Fruit fly (Drosophila melanogaster) whole organism, embryonic: Measurements from ENCODE around the gene CG7530.

ENCODE experiments used
- ATbp ChIP-seq: fragments of 200-800 bp; sonication (Bioruptor generic); optimal IDR thresholded peaks from 2 replicates; lab custom pipeline; 2017; ENCODE audit warnings: missing biosample characterization, mild to moderate bottlenecking, missing genetic modification characterization, missing genetic modification reagents
- Atf6 ChIP-seq: fragments of 200-800 bp; sonication (Bioruptor generic); IDR thresholded peaks from 2 replicates; pipeline ENCODE4 v1.3.6; 2022; ENCODE audit warnings: missing biosample characterization, missing genetic modification characterization
- Bdp1 ChIP-seq: fragments of 200-800 bp; sonication (Bioruptor generic); optimal IDR thresholded peaks from 3 replicates; lab custom pipeline; 2016; ENCODE audit warnings: missing biosample characterization, missing genetic modification characterization
- CG10462 ChIP-seq: fragments of 200-800 bp; sonication (Bioruptor generic); optimal IDR thresholded peaks from 2 replicates; lab custom pipeline; 2016; ENCODE audit warnings: missing biosample characterization, missing genetic modification characterization
- CG12659 ChIP-seq: fragments of 200-800 bp; sonication (Bioruptor generic); optimal IDR thresholded peaks from 3 replicates; lab custom pipeline; 2017; ENCODE audit warnings: mild to moderate bottlenecking, missing biosample characterization, missing genetic modification reagents, missing genetic modification characterization
- CG14965 ChIP-seq: fragments of 200-800 bp; sonication (Bioruptor generic); optimal IDR thresholded peaks from 2 replicates; lab custom pipeline; 2016; ENCODE audit warnings: missing biosample characterization, missing genetic modification characterization, borderline replicate concordance
- CG15696 ChIP-seq: fragments of 200-800 bp; sonication (Bioruptor generic); optimal IDR thresholded peaks from 2 replicates; lab custom pipeline; 2019; ENCODE audit warnings: missing biosample characterization, mild to moderate bottlenecking, missing genetic modification characterization, moderate library complexity
- CG17186 ChIP-seq: fragments of 200-800 bp; sonication (Bioruptor generic); optimal IDR thresholded peaks from 3 replicates; lab custom pipeline; 2017; ENCODE audit warnings: missing biosample characterization, missing genetic modification reagents, missing genetic modification characterization
- CG17912 ChIP-seq: fragments of 200-800 bp; sonication (Bioruptor generic); optimal IDR thresholded peaks from 2 replicates; lab custom pipeline; 2018; ENCODE audit warnings: missing biosample characterization, mild to moderate bottlenecking, missing genetic modification characterization
- CG31365 ChIP-seq: fragments of 200-800 bp; sonication (Bioruptor generic); optimal IDR thresholded peaks from 2 replicates; lab custom pipeline; 2018; ENCODE audit warnings: missing biosample characterization, mild to moderate bottlenecking, missing genetic modification characterization
- CG32532 ChIP-seq: fragments of 200-800 bp; sonication (Bioruptor generic); IDR thresholded peaks from 2 replicates; pipeline ENCODE4 v1.3.6; 2022; ENCODE audit warnings: missing biosample characterization, missing genetic modification characterization
- CG3838 ChIP-seq: fragments of 200-800 bp; sonication (Bioruptor generic); optimal IDR thresholded peaks from 3 replicates; lab custom pipeline; 2016; ENCODE audit warnings: missing biosample characterization, missing genetic modification characterization
- CG6654 ChIP-seq: fragments of 200-800 bp; sonication (Bioruptor generic); optimal IDR thresholded peaks from 2 replicates; lab custom pipeline; 2017; ENCODE audit warnings: missing biosample characterization, mild to moderate bottlenecking, missing genetic modification characterization
- CG7372 ChIP-seq: fragments of 200-800 bp; sonication (Bioruptor generic); IDR thresholded peaks from 2 replicates; pipeline ENCODE4 v1.3.6; 2022; ENCODE audit warnings: missing biosample characterization, missing genetic modification characterization
- CG8089 ChIP-seq: fragments of 200-800 bp; sonication (Bioruptor generic); optimal IDR thresholded peaks from 3 replicates; lab custom pipeline; 2016; ENCODE audit warnings: missing biosample characterization, missing genetic modification characterization
- CoRest ChIP-seq: fragments of 200-800 bp; sonication (Bioruptor generic); optimal IDR thresholded peaks from 3 replicates; lab custom pipeline; 2018; ENCODE audit warnings: missing biosample characterization, mild to moderate bottlenecking, missing genetic modification characterization, moderate library complexity
- Dbx ChIP-seq: fragments of 200-800 bp; sonication (Bioruptor generic); IDR thresholded peaks from 3 replicates; pipeline ENCODE4 v1.3.6; 2022; ENCODE audit warnings: missing biosample characterization, missing genetic modification characterization
- Dfd ChIP-seq, 2 experiments: fragments of >200 bp; optimal IDR thresholded peaks; 2 replicates each; lab custom pipeline; 2017; ENCODE audit warnings: missing biosample characterization in 2 of 2, missing genetic modification characterization in 2 of 2
- Dref ChIP-seq: fragments of 200-800 bp; sonication (Bioruptor generic); IDR thresholded peaks from 2 replicates; pipeline ENCODE4 v1.3.6; 2022; ENCODE audit warnings: missing biosample characterization, missing genetic modification characterization
- H15 ChIP-seq: fragments of 200-800 bp; sonication (Bioruptor generic); IDR thresholded peaks from 3 replicates; pipeline ENCODE4 v1.3.6; 2022; ENCODE audit warnings: missing biosample characterization, missing genetic modification characterization
- HLH54F ChIP-seq: fragments of 200-800 bp; sonication (Bioruptor generic); optimal IDR thresholded peaks from 3 replicates; lab custom pipeline; 2016; ENCODE audit warnings: missing biosample characterization, missing genetic modification characterization
- HmgZ ChIP-seq: fragments of 200-800 bp; sonication (Bioruptor generic); optimal IDR thresholded peaks from 2 replicates; lab custom pipeline; 2018; ENCODE audit warnings: missing biosample characterization, mild to moderate bottlenecking, missing genetic modification characterization
- Hr51 ChIP-seq, 2 experiments: fragments of 200-800 bp; sonication (Bioruptor generic); optimal IDR thresholded peaks; 2 replicates in 1 of 2; 3 replicates in 1 of 2; lab custom pipeline; 2016 to 2018; ENCODE audit warnings: missing biosample characterization in 2 of 2, missing genetic modification characterization in 2 of 2, mild to moderate bottlenecking in 1 of 2, moderate library complexity in 1 of 2
- Hr78 ChIP-seq, 2 experiments: fragments of 200-800 bp in 1 of 2; fragments of >200 bp in 1 of 2; sonication (Bioruptor generic) in 1 of 2; optimal IDR thresholded peaks; 2 replicates each; lab custom pipeline; 2017 to 2019; ENCODE audit warnings: missing biosample characterization in 2 of 2, missing genetic modification characterization in 2 of 2, mild to moderate bottlenecking in 1 of 2, moderate library complexity in 1 of 2
- Lpt ChIP-seq: fragments of >200 bp; optimal IDR thresholded peaks from 2 replicates; lab custom pipeline; 2018; ENCODE audit warnings: missing biosample characterization, missing genetic modification characterization
- MESR4 ChIP-seq: fragments of 200-800 bp; sonication (Bioruptor generic); optimal IDR thresholded peaks from 2 replicates; lab custom pipeline; 2018; ENCODE audit warnings: missing biosample characterization, mild to moderate bottlenecking, missing genetic modification characterization, moderate library complexity
- TFAM ChIP-seq: fragments of 200-800 bp; sonication (Bioruptor generic); optimal IDR thresholded peaks from 2 replicates; lab custom pipeline; 2017; ENCODE audit warnings: missing biosample characterization, missing genetic modification characterization, inconsistent platforms
- Tbp ChIP-seq: fragments of >200 bp; optimal IDR thresholded peaks from 2 replicates; lab custom pipeline; 2018; ENCODE audit warnings: missing biosample characterization, missing genetic modification characterization
- ase ChIP-seq: fragments of 200-800 bp; sonication (Bioruptor generic); IDR thresholded peaks from 3 replicates; pipeline ENCODE4 v1.3.6; 2022; ENCODE audit warnings: missing biosample characterization, missing genetic modification characterization
- bsh ChIP-seq, 2 experiments: fragments of 200-800 bp; sonication (Bioruptor generic); optimal IDR thresholded peaks; 2 replicates each; lab custom pipeline; 2017 to 2018; ENCODE audit warnings: mild to moderate bottlenecking in 2 of 2, missing biosample characterization in 2 of 2, missing genetic modification characterization in 2 of 2, moderate library complexity in 1 of 2
- eve ChIP-seq, 2 experiments: fragments of >200 bp; optimal IDR thresholded peaks; 2 replicates each; lab custom pipeline; 2017; ENCODE audit warnings: missing biosample characterization in 2 of 2, missing genetic modification characterization in 2 of 2
- grau ChIP-seq: fragments of 200-800 bp; optimal IDR thresholded peaks from 3 replicates; lab custom pipeline; 2019; ENCODE audit warnings: missing biosample characterization, mild to moderate bottlenecking, missing genetic modification characterization, moderate library complexity
- gsb-n ChIP-seq: fragments of 200-800 bp; sonication (Bioruptor generic); optimal IDR thresholded peaks from 3 replicates; lab custom pipeline; 2018; ENCODE audit warnings: missing biosample characterization, mild to moderate bottlenecking, missing genetic modification characterization
- her ChIP-seq: fragments of 200-800 bp; sonication (Bioruptor generic); optimal IDR thresholded peaks from 2 replicates; lab custom pipeline; 2016; ENCODE audit warnings: missing biosample characterization, missing genetic modification characterization
- kah ChIP-seq: fragments of 200-800 bp; sonication (Bioruptor generic); optimal IDR thresholded peaks from 2 replicates; lab custom pipeline; 2018; ENCODE audit warnings: missing biosample characterization, mild to moderate bottlenecking, missing genetic modification characterization
- nerfin-1 ChIP-seq: fragments of 200-800 bp; sonication (Bioruptor generic); optimal IDR thresholded peaks from 3 replicates; lab custom pipeline; 2019; ENCODE audit warnings: missing biosample characterization, mild to moderate bottlenecking, missing genetic modification characterization, moderate library complexity
- odd ChIP-seq: fragments of 200-800 bp; sonication (Bioruptor generic); optimal IDR thresholded peaks from 2 replicates; lab custom pipeline; 2017; ENCODE audit warnings: missing biosample characterization, mild to moderate bottlenecking, missing genetic modification characterization
- p53 ChIP-seq: fragments of 200-800 bp; sonication (Bioruptor generic); optimal IDR thresholded peaks from 2 replicates; lab custom pipeline; 2016; ENCODE audit warnings: missing biosample characterization, missing genetic modification characterization
- pfk ChIP-seq: fragments of 200-800 bp; sonication (Bioruptor generic); optimal IDR thresholded peaks from 2 replicates; lab custom pipeline; 2018; ENCODE audit warnings: missing biosample characterization, mild to moderate bottlenecking, missing genetic modification characterization, moderate library complexity
- phol ChIP-seq: fragments of 200-800 bp; sonication (Bioruptor generic); optimal IDR thresholded peaks from 3 replicates; lab custom pipeline; 2018; ENCODE audit warnings: missing biosample characterization, mild to moderate bottlenecking, missing genetic modification characterization, moderate library complexity
- salm ChIP-seq: fragments of 200-800 bp; sonication (Bioruptor generic); optimal IDR thresholded peaks from 2 replicates; lab custom pipeline; 2018; ENCODE audit warnings: missing biosample characterization, mild to moderate bottlenecking, missing genetic modification characterization
- sim ChIP-seq: fragments of 200-800 bp; sonication (Bioruptor generic); IDR thresholded peaks from 2 replicates; pipeline ENCODE4 v1.3.6; 2022; ENCODE audit warnings: missing biosample characterization, missing genetic modification characterization
- sima ChIP-seq: fragments of 200-800 bp; sonication (Bioruptor generic); optimal IDR thresholded peaks from 2 replicates; lab custom pipeline; 2016; ENCODE audit warnings: missing biosample characterization, missing genetic modification characterization
- tna ChIP-seq: fragments of 200-800 bp; sonication (Bioruptor generic); IDR thresholded peaks from 2 replicates; pipeline ENCODE4 v1.3.6; 2022; ENCODE audit warnings: missing biosample characterization, missing genetic modification characterization; ENCODE audit not compliant: partially characterized antibody
- vvl ChIP-seq: fragments of 200-800 bp; sonication (Bioruptor generic); IDR thresholded peaks from 2 replicates; pipeline ENCODE4 v1.3.6; 2022; ENCODE audit warnings: missing biosample characterization, missing genetic modification characterization
- zfh1 ChIP-seq: fragments of 200-800 bp; sonication (Bioruptor generic); IDR thresholded peaks from 3 replicates; pipeline ENCODE4 v1.3.6; 2022; ENCODE audit warnings: missing biosample characterization, missing genetic modification characterization

The CG7530 gene

DNA sequence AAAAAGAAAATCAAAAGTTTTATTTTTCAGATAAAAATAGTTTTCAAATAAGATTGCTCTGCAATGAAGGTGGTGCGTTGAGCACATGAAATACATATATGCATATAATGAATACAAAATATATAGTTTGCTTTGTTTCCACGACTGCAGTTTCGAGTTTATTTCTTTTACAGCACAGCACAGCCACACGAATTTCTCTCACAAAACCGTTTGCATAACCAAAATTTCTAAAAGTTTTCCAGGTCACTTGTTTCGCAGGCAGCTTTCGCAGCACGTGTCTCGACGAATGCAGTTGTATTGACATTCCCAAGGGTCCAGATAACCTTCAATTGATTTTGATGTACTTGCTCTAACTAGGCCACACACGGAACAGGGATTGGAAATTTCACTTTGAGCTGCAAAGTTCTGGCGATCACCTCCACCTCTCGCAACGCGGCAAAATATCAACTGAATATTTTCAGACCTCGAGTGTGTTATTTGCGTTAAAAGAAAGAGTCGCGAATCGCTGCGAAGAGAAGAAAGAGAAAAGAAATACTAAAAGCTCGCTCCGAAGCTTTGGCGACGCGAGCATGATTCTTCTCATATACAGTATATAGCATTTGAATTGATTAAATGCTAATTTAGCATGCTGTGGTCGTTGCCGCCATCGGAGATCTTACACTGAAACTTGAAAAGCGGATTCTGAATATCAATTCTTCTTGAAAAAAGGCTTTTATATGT lies at the start of gene CG7530 (continued):
- TF ChIP-seq Hr78 (GFP tag; optimal IDR thresholded peaks at IDR 0.05; lab: Kevin White, UChicago) (peak in 1 of 2 experiments; percentile 3), Tbp (GFP tag; lab: Kevin White, UChicago) (no peak), odd (GFP tag; lab: Kevin White, UChicago) (no peak), zfh1 (GFP tag; lab: Robert Waterston, UW) (0 out of 3 replicates have a peak, but pooled peaks have one; percentile 25)

- no peak for TF ChIP-seq eve (GFP tag; optimal IDR thresholded peaks at IDR 0.05; lab: Kevin White, UChicago)
- 0 out of 2 replicates have a peak, but pooled peaks have one; percentile 9 for TF ChIP-seq vvl (GFP tag; lab: Robert Waterston, UW)
These were observed 49.4 kb upstream of the CG7530 start for dm6 chr3R:14780747-14781146.

dm6 chr3R:14779733-14780278 lies 48.5 kb upstream of the CG7530 start:
- TF ChIP-seq ATbp (peak; percentile 9), phol (peak; percentile 10), CG14965 (GFP tag; lab: Kevin White, UChicago) (no peak), sima (GFP tag; lab: Kevin White, UChicago) (no peak), pfk (GFP tag; lab: Kevin White, UChicago) (no peak), HLH54F (no peak), CG3838 (GFP tag; lab: Kevin White, UChicago) (no peak), sim (no peak), tna (GFP tag; lab: Robert Waterston, UW) (no peak), CG32532 (GFP tag; lab: Robert Waterston, UW) (no peak), Bdp1 (GFP tag; lab: Kevin White, UChicago) (no peak), Atf6 (no peak), MESR4 (no peak), TFAM (GFP tag; lab: Kevin White, UChicago) (no peak), Dref (no peak), Dfd (GFP tag; optimal IDR thresholded peaks at IDR 0.05; lab: Kevin White, UChicago) (no peak), her (GFP tag; lab: Kevin White, UChicago) (no peak), CG6654 (GFP tag; lab: Kevin White, UChicago) (no peak), CoRest (no peak), p53 (no peak), CG10462 (GFP tag; lab: Kevin White, UChicago) (no peak), CG8089 (no peak), Lpt (GFP tag; lab: Kevin White, UChicago) (no peak), CG31365 (tag; lab: Kevin White, UChicago) (no peak), grau (no peak), Dbx (GFP tag; lab: Robert Waterston, UW) (no peak), CG7372 (GFP tag; lab: Robert Waterston, UW) (no peak), CG17186 (GFP tag; lab: Kevin White, UChicago) (no peak), gsb-n (tag; lab: Kevin White, UChicago) (peak; percentile 1), ase (GFP tag; lab: Robert Waterston, UW) (no peak), H15 (GFP tag; lab: Robert Waterston, UW) (no peak), CG15696 (tag; lab: Kevin White, UChicago) (no peak), bsh (GFP tag; optimal IDR thresholded peaks at IDR 0.05; lab: Kevin White, UChicago) (peak in 1 of 2 experiments; percentile 1), kah (GFP tag; lab: Kevin White, UChicago) (no peak), Hr51 (GFP tag; optimal IDR thresholded peaks at IDR 0.05; lab: Kevin White, UChicago) (peak in 1 of 2 experiments; percentile 15), nerfin-1 (tag; lab: Kevin White, UChicago) (no peak), HmgZ (tag; lab: Kevin White, UChicago) (no peak), CG17912 (GFP tag; lab: Kevin White, UChicago) (no peak), CG12659 (GFP tag; lab: Kevin White, UChicago) (no peak), salm (no peak)
